Fruit fly (Drosophila melanogaster) S2 (cell line): ENCODE measurements around the gene Dbp73D.

Experiments
- CG8478 ChIP-seq: fragments of >200 bp; optimal IDR thresholded peaks from 2 replicates; lab custom pipeline; 2018
- CTCF ChIP-seq, 2 experiments: fragments of >200 bp; optimal IDR thresholded peaks; 2 replicates each; lab custom pipeline; 2018

- TF ChIP-seq CG8478 (lab: Kevin White, UChicago) (no peak), CTCF (optimal IDR thresholded peaks at IDR 0.05; lab: Kevin White, UChicago) (no peak)
Observed at dm6 chr3L:16693844-16694243, 36.8 kb downstream of the Dbp73D start.
